Worm (Caenorhabditis elegans) whole organism, L1 larva: ENCODE results near the gene clc-23.

ENCODE experiments used
- C16A3.4 ChIP-seq: fragments of 150-350 bp; optimal IDR thresholded peaks from 2 replicates; lab custom pipeline; 2014; ENCODE audit warnings: missing biosample characterization, missing genetic modification characterization
- Y116A8C.19 ChIP-seq: sonication (generic microtip); optimal IDR thresholded peaks from 2 replicates; lab custom pipeline; 2016; ENCODE audit warnings: missing compliant biosample characterization, missing genetic modification characterization, borderline replicate concordance
- aly-2 ChIP-seq: fragments of 150-350 bp; optimal IDR thresholded peaks from 2 replicates; lab custom pipeline; 2014; ENCODE audit warnings: missing biosample characterization, missing genetic modification characterization
- ceh-8 ChIP-seq: fragments of 200-800 bp; sonication (Bioruptor generic); optimal IDR thresholded peaks from 2 replicates; lab custom pipeline; 2018; ENCODE audit warnings: mild to moderate bottlenecking, missing genetic modification characterization, moderate library complexity, missing compliant biosample characterization
- efl-3 ChIP-seq: fragments of 200-800 bp; sonication (Bioruptor generic); optimal IDR thresholded peaks from 2 replicates; lab custom pipeline; 2018; ENCODE audit warnings: mild to moderate bottlenecking, missing genetic modification characterization, missing compliant biosample characterization
- nhr-12 ChIP-seq: sonication (generic microtip); optimal IDR thresholded peaks from 2 replicates; lab custom pipeline; 2017; ENCODE audit warnings: missing biosample characterization, missing genetic modification characterization
- nhr-84 ChIP-seq: sonication (generic microtip); optimal IDR thresholded peaks from 2 replicates; lab custom pipeline; 2017; ENCODE audit warnings: missing biosample characterization, missing genetic modification characterization
- tbx-2 ChIP-seq: sonication (generic microtip); optimal IDR thresholded peaks from 2 replicates; lab custom pipeline; 2016; ENCODE audit warnings: missing genetic modification characterization, missing compliant biosample characterization
- unc-62 ChIP-seq: fragments of 150-350 bp; optimal IDR thresholded peaks from 2 replicates; lab custom pipeline; 2014; ENCODE audit warnings: missing biosample characterization, missing genetic modification reagents, missing genetic modification characterization
- ztf-11 ChIP-seq, 2 experiments: sonication (generic microtip); optimal IDR thresholded peaks; 2 replicates each; lab custom pipeline; 2016 to 2017; ENCODE audit warnings: missing genetic modification characterization in 2 of 2, missing biosample characterization in 1 of 2, missing compliant biosample characterization in 1 of 2

ce11 chrIII:1020732-1021131 lies at the start of gene clc-23:
- TF ChIP-seq ceh-8 (GFP tag; lab: Kevin White, UChicago) (no peak), efl-3 (no peak), nhr-84 (tag; lab: Kevin White, UChicago) (no peak), C16A3.4 (tag; lab: Kevin White, UChicago) (no peak), tbx-2 (tag; lab: Kevin White, UChicago) (no peak), ztf-11 (tag; optimal IDR thresholded peaks at IDR 0.05; lab: Kevin White, UChicago) (no peak), unc-62 (GFP tag; lab: Kevin White, UChicago) (no peak), aly-2 (tag; lab: Kevin White, UChicago) (no peak), nhr-12 (tag; lab: Kevin White, UChicago) (no peak), Y116A8C.19 (tag; lab: Kevin White, UChicago) (no peak)
